Fruit fly (Drosophila melanogaster) whole organism, adult: ENCODE results near the gene CG12438.

Source experiments
- CG11617 ChIP-seq: fragments of 200-800 bp; sonication (Bioruptor generic); optimal IDR thresholded peaks from 2 replicates; lab custom pipeline; 2017; ENCODE audit warnings: mild to moderate bottlenecking, missing biosample characterization, missing genetic modification reagents, missing genetic modification characterization
- CG12768 ChIP-seq: fragments of 200-800 bp; sonication (Bioruptor generic); optimal IDR thresholded peaks from 2 replicates; lab custom pipeline; 2017; ENCODE audit warnings: missing biosample characterization, missing genetic modification characterization, mild to moderate bottlenecking, moderate library complexity, missing genetic modification reagents
- CG14711 ChIP-seq: fragments of 200-800 bp; sonication (Bioruptor generic); optimal IDR thresholded peaks from 2 replicates; lab custom pipeline; 2018; ENCODE audit warnings: missing biosample characterization, mild to moderate bottlenecking, missing genetic modification characterization, moderate library complexity
- CG1620 ChIP-seq: fragments of 200-800 bp; sonication (Bioruptor generic); optimal IDR thresholded peaks from 2 replicates; lab custom pipeline; 2016; ENCODE audit warnings: missing biosample characterization, missing genetic modification characterization
- CG33017 ChIP-seq: fragments of 200-800 bp; sonication (Bioruptor generic); optimal IDR thresholded peaks from 2 replicates; lab custom pipeline; 2018; ENCODE audit warnings: missing biosample characterization, mild to moderate bottlenecking, missing genetic modification characterization, moderate library complexity
- CG5204 ChIP-seq: fragments of 200-800 bp; sonication (Bioruptor generic); optimal IDR thresholded peaks from 2 replicates; lab custom pipeline; 2016; ENCODE audit warnings: missing biosample characterization, missing genetic modification characterization
- CG7045 ChIP-seq: fragments of 200-800 bp; sonication (Bioruptor generic); optimal IDR thresholded peaks from 2 replicates; lab custom pipeline; 2017; ENCODE audit warnings: missing biosample characterization, mild to moderate bottlenecking, missing genetic modification characterization
- CG7101 ChIP-seq: fragments of 200-800 bp; sonication (Bioruptor generic); optimal IDR thresholded peaks from 2 replicates; lab custom pipeline; 2018; ENCODE audit warnings: missing biosample characterization, mild to moderate bottlenecking, missing genetic modification characterization, moderate library complexity
- Clk ChIP-seq: fragments of 200-800 bp; sonication (Bioruptor generic); optimal IDR thresholded peaks from 2 replicates; lab custom pipeline; 2017; ENCODE audit warnings: missing biosample characterization, missing genetic modification characterization
- Crg-1 ChIP-seq: fragments of 200-800 bp; sonication (Bioruptor generic); optimal IDR thresholded peaks from 2 replicates; lab custom pipeline; 2016; ENCODE audit warnings: missing biosample characterization, missing genetic modification characterization
- Hr96 ChIP-seq: fragments of 200-800 bp; sonication (Bioruptor generic); optimal IDR thresholded peaks from 2 replicates; lab custom pipeline; 2016; ENCODE audit warnings: missing biosample characterization, missing genetic modification characterization
- Mnt ChIP-seq: fragments of 200-800 bp; sonication (Bioruptor generic); optimal IDR thresholded peaks from 2 replicates; lab custom pipeline; 2016; ENCODE audit warnings: missing biosample characterization, mild to moderate bottlenecking, missing genetic modification characterization
- bab1 ChIP-seq: fragments of 200-800 bp; sonication (Bioruptor generic); optimal IDR thresholded peaks from 3 replicates; lab custom pipeline; 2019; ENCODE audit warnings: missing biosample characterization, mild to moderate bottlenecking, missing genetic modification characterization, moderate library complexity
- cic ChIP-seq: fragments of 200-800 bp; sonication (Bioruptor generic); optimal IDR thresholded peaks from 2 replicates; lab custom pipeline; 2017; ENCODE audit warnings: missing biosample characterization, mild to moderate bottlenecking, missing genetic modification characterization, moderate library complexity
- cnc ChIP-seq, 2 experiments: fragments of >200 bp; optimal IDR thresholded peaks; 2 replicates each; lab custom pipeline; 2017
- kay ChIP-seq: fragments of 200-800 bp; sonication (Bioruptor generic); peaks from one replicate; lab custom pipeline; 2016; ENCODE audit warnings: missing biosample characterization, missing genetic modification characterization, borderline replicate concordance
- ovo ChIP-seq: fragments of 200-800 bp; sonication (Bioruptor generic); optimal IDR thresholded peaks from 2 replicates; lab custom pipeline; 2016; ENCODE audit warnings: missing biosample characterization, missing genetic modification characterization
- pad ChIP-seq: fragments of 200-800 bp; sonication (Bioruptor generic); optimal IDR thresholded peaks from 3 replicates; lab custom pipeline; 2017; ENCODE audit warnings: missing biosample characterization, missing genetic modification characterization, mild to moderate bottlenecking, moderate library complexity, missing genetic modification reagents
- tj ChIP-seq: fragments of 200-800 bp; sonication (Bioruptor generic); optimal IDR thresholded peaks from 3 replicates; lab custom pipeline; 2017; ENCODE audit warnings: missing biosample characterization, mild to moderate bottlenecking, missing genetic modification characterization, moderate library complexity
- toe ChIP-seq: fragments of 200-800 bp; sonication (Bioruptor generic); optimal IDR thresholded peaks from 2 replicates; lab custom pipeline; 2016; ENCODE audit warnings: missing biosample characterization, missing genetic modification characterization

Gene CG12438

DNA sequence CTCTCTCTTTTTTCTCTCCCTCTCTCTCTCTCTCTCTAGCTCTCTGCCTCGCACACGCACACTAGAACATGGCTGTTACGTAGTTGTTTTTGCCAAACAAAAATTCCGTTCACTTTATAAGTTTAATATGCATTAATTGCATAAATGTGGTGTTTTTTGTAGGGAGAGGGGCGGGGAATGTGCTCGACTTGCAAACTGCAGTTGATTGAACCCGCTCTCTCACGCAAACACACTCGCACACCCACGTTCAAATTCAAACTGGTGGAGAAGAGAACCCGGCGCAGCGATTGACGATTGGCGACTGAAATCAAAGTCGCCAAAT is 43.0 kb upstream of the CG12438 start:
- TF ChIP-seq CG11617 (GFP tag; lab: Kevin White, UChicago) (peak; percentile 8), tj (peak; percentile 99), toe (GFP tag; lab: Kevin White, UChicago) (no peak), bab1 (GFP tag; lab: Kevin White, UChicago) (peak; percentile 22), Mnt (peak; percentile 29), CG12768 (peak; percentile 64), CG7045 (GFP tag; lab: Kevin White, UChicago) (no peak), ovo (GFP tag; lab: Kevin White, UChicago) (peak; percentile 95), CG1620 (no peak), Hr96 (GFP tag; lab: Kevin White, UChicago) (peak; percentile 5), pad (peak; percentile 87), cic (GFP tag; lab: Kevin White, UChicago) (peak; percentile 51), Clk (GFP tag; lab: Kevin White, UChicago) (no peak), Crg-1 (GFP tag; lab: Kevin White, UChicago) (no peak)

- TF ChIP-seq CG7045 (GFP tag; lab: Kevin White, UChicago) (no peak), CG1620 (peak; percentile 7), pad (peak; percentile 1), tj (peak; percentile 87), cic (GFP tag; lab: Kevin White, UChicago) (peak; percentile 55)
These were observed 42.7 kb upstream of the CG12438 start, which contains the start of gene Hnf4 for dm6 chr2L:8709413-8709812. Gene Hnf4 (minus strand): TSS chr2L:8709611.

DNA sequence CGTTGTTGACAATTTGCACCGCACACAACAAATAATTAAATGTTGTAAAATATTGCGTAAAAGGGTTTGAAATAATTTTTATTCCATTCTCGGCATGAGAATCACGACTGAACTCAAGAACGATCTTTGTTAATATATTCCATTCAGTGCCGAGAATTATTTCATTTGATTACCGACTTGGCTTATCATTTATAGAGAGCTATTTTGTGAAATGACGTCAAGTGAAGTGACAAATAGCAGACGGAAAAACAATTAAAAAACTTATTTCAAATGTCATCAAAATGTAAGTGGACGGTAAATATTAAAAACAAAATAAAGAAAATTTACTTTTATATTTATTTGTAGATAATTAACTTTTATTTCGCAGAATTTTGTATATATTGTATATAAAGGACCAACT is 37.6 kb upstream of the CG12438 start:
- peak; percentile 59 for TF ChIP-seq kay (GFP tag; lab: Kevin White, UChicago)
- TF ChIP-seq CG7101, result no peak
- no peak for TF ChIP-seq CG11617 (GFP tag; lab: Kevin White, UChicago)
- no peak for TF ChIP-seq Crg-1 (GFP tag; lab: Kevin White, UChicago)
- no peak for TF ChIP-seq pad
- peak; percentile 13 for TF ChIP-seq cic (GFP tag; lab: Kevin White, UChicago)
- no peak for TF ChIP-seq Mnt
- no peak for TF ChIP-seq CG7045 (GFP tag; lab: Kevin White, UChicago)
- TF ChIP-seq CG14711, result no peak
- TF ChIP-seq Clk (GFP tag; lab: Kevin White, UChicago), result no peak

DNA sequence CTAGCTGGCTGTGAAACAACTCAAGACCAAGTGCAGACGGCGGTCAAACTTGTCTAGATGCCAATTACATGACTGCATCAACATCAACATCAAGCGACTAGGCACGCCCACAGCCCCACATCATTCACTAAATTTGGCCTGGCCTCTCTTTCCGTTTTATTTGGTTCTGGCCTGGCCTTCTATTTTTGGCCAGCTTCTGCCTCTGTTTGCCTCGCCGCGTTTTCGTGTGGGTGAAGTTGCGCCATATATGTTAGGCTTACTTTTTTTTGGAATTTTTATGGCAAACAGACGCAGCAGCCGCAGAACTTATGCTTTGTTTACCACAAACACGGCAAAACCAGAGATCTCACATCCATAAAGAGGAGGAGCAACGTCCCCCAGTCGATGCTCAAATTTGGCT is 36.6 kb upstream of the CG12438 start:
- TF ChIP-seq CG5204 (GFP tag; lab: Kevin White, UChicago) (no peak), kay (GFP tag; lab: Kevin White, UChicago) (peak; percentile 25), tj (no peak)

dm6 chr2L:8716383-8716782 is 35.7 kb upstream of the CG12438 start:
- TF ChIP-seq CG1620 (no peak), tj (no peak), cnc (optimal IDR thresholded peaks at IDR 0.05; lab: Kevin White, UChicago) (no peak), toe (GFP tag; lab: Kevin White, UChicago) (no peak), Clk (GFP tag; lab: Kevin White, UChicago) (no peak), pad (no peak), CG14711 (no peak), cic (GFP tag; lab: Kevin White, UChicago) (no peak), CG12768 (no peak), Mnt (no peak), Crg-1 (GFP tag; lab: Kevin White, UChicago) (no peak)

dm6 chr2L:8717618-8718336 is 34.3 kb upstream of the CG12438 start:
- TF ChIP-seq toe (GFP tag; lab: Kevin White, UChicago) (peak; percentile 77), CG11617 (GFP tag; lab: Kevin White, UChicago) (peak; percentile 96), cic (GFP tag; lab: Kevin White, UChicago) (peak; percentile 59), CG7045 (GFP tag; lab: Kevin White, UChicago) (peak; percentile 94), tj (peak; percentile 79), CG14711 (peak; percentile 78), CG5204 (GFP tag; lab: Kevin White, UChicago) (peak; percentile 87), kay (GFP tag; lab: Kevin White, UChicago) (peak; percentile 70), CG12768 (peak; percentile 78), bab1 (GFP tag; lab: Kevin White, UChicago) (peak; percentile 79), ovo (GFP tag; lab: Kevin White, UChicago) (peak; percentile 13), CG7101 (peak; percentile 89), Clk (GFP tag; lab: Kevin White, UChicago) (peak; percentile 67), CG33017 (tag; lab: Kevin White, UChicago) (peak; percentile 86), Hr96 (GFP tag; lab: Kevin White, UChicago) (peak; percentile 48), pad (peak; percentile 73), Mnt (peak; percentile 71), cnc (optimal IDR thresholded peaks at IDR 0.05; lab: Kevin White, UChicago) (no peak), CG1620 (peak; percentile 61), Crg-1 (GFP tag; lab: Kevin White, UChicago) (peak; percentile 49)

- TF ChIP-seq CG1620 (no peak), toe (GFP tag; lab: Kevin White, UChicago) (no peak), Hr96 (GFP tag; lab: Kevin White, UChicago) (no peak), tj (no peak), CG33017 (tag; lab: Kevin White, UChicago) (no peak), Clk (GFP tag; lab: Kevin White, UChicago) (no peak), Crg-1 (GFP tag; lab: Kevin White, UChicago) (no peak), kay (GFP tag; lab: Kevin White, UChicago) (peak; percentile 30), pad (no peak), cic (GFP tag; lab: Kevin White, UChicago) (peak; percentile 61)
These were observed 32.3 kb upstream of the CG12438 start for dm6 chr2L:8719757-8720156.
